Worm (Caenorhabditis elegans): ENCODE data around the gene T05C12.9.

The T05C12.9 gene

DNA sequence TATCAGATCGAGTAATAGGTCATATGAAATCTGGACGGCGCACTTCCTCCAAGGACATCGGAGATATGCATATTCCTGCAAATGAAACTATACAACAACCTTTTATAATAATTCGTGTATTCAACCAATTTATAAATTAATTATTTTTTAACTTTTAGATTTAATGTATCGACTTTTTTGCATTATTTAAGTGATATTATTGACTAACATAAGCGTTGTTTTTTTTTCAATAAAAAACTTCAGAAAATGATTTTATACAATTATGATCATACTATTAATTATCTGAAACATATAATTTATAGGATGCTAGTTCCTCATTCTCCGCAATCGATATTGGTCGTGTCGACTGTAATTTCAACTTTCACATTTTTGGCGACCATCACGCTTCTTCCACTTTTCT is 11.0 kb upstream of the T05C12.9 start, which contains the start of gene col-76:
col-76 (plus strand) TSS at position 301 of the 400 bp plus-strand sequence.
- TF ChIP-seq ceh-62 (tag; optimal IDR thresholded peaks at IDR 0.05) (no peak), dmd-6 (GFP tag; IDR thresholded peaks at IDR 0.05) (no peak), spr-3 (GFP tag; optimal IDR thresholded peaks at IDR 0.05) (no peak)

DNA sequence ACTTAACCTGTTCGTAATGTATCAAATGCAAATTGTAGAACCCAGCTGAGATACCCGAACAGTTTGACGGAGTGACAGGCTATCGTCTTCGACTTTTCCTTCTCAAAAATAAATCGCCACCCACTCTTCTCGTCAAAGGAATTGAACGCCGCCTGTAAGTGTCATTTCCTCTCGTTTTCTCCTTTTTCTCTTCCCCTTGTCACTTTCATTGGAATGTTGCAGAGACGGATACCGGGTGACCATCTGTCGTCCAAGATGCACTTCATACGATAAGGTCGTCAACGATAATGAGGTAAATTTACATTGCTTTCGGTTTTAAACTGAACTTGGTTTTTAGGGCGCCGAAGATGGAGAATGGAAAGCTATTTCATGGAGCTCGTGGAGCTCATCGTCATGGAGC is 6.8 kb upstream of the T05C12.9 start:
- TF ChIP-seq nhr-11 (tag; optimal IDR thresholded peaks at IDR 0.05) (no peak), aha-1 (tag) (peak; percentile 78)

DNA sequence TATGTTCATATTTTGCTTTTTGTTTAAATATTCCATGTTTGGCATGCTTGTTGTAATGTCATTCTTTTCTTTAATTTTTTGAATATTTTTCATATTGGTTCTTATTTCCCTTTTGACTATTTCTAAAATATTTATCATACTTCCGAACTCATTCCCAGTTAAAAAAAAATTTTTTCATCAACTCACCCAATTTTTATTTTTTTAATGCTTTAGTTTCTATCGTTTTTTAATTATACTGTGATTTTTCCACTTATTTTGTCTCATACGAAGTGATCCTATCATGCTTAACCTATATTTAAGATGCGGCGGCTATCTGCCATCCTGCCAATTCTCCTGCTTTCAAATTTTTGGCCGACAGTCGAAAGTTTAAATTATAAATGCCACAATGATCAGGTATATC is 5.5 kb upstream of the T05C12.9 start, which contains the start of gene qua-1:
qua-1 (plus strand) TSS at position 301 of the 400 bp plus-strand sequence.
- TF ChIP-seq daf-19 (GFP tag; conservative IDR thresholded peaks at IDR 0.05) (no peak), sdz-12 (GFP tag; optimal IDR thresholded peaks at IDR 0.05) (no peak), unc-39 (tag; optimal IDR thresholded peaks at IDR 0.05) (no peak), nhr-28 (tag; optimal IDR thresholded peaks at IDR 0.05) (no peak), snpc-4 (tag; optimal IDR thresholded peaks at IDR 0.05) (no peak), mxl-3 (GFP tag; optimal IDR thresholded peaks at IDR 0.05) (no peak), tra-1 (GFP tag; IDR thresholded peaks at IDR 0.05) (no peak), daf-8 (GFP tag; IDR thresholded peaks at IDR 0.05) (no peak), ces-1 (GFP tag; optimal IDR thresholded peaks at IDR 0.05) (no peak), aly-2 (tag; optimal IDR thresholded peaks at IDR 0.05) (no peak), skn-1 (tag; optimal IDR thresholded peaks at IDR 0.05) (no peak), madf-9 (GFP tag; conservative IDR thresholded peaks at IDR 0.05) (no peak), fos-1 (tag; optimal IDR thresholded peaks at IDR 0.05) (no peak), F26F4.8 (GFP tag; conservative IDR thresholded peaks at IDR 0.05) (no peak), hlh-11 (tag; optimal IDR thresholded peaks at IDR 0.05) (no peak), egl-27 (tag; optimal IDR thresholded peaks at IDR 0.05) (no peak), mxl-2 (GFP tag; conservative IDR thresholded peaks at IDR 0.05) (no peak), ceh-20 (GFP tag; IDR thresholded peaks at IDR 0.05) (no peak), lin-38 (GFP tag; IDR thresholded peaks at IDR 0.05) (no peak), F49E8.2 (tag; optimal IDR thresholded peaks at IDR 0.05; ENCODE audit: borderline replicate concordance) (no peak)

DNA sequence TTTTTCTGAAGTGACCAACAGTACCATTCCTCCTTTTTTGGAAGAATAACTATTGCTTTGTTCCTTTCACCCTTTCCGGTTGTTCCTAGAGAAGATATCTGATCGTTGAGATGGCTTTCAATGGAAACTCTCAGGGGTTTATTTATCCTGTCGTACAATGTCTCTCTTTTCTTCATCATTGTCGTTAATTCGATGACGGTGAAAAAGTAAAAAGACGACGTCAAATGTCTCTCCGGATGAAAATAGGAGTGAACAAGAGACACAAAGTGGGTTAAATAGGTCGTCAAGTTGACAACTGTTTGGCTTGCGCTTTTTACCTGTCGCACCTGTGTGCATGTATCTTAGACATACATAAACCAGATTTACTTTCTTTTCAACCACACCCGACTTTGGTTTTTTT is 896 bp upstream of the T05C12.9 start:
- TF ChIP-seq F49E8.2 (tag; optimal IDR thresholded peaks at IDR 0.05; ENCODE audit: borderline replicate concordance) (no peak), unc-62 (GFP tag; optimal IDR thresholded peaks at IDR 0.05 in 1 of 2) (peak in 1 of 2 experiments; percentile 49), unc-62 (tag; optimal IDR thresholded peaks at IDR 0.05) (no peak), php-3 (GFP tag; IDR thresholded peaks at IDR 0.05) (no peak)

DNA sequence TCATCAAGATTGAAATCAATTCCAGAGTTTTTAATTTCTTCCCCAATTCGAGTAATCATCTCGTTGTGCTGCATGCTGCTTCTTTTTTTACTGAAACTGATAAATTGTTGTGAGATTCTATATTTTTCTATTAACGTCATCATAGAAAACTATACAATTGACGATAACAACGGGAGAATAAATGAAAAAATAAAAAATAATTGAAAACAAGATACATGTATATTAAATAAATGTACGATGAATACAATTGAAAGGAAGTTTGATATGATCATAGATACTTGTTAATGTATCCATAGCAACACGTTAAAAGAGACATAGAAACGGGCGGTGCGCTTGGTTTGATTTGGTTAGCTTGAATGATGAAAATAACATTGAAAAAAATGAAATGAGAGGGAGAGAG is 2.6 kb downstream of the T05C12.9 start, which contains the start of gene T05C12.8:
T05C12.8 (minus strand) TSS at position 101 of the 400 bp plus-strand sequence.
- TF ChIP-seq lin-15B (tag; optimal IDR thresholded peaks at IDR 0.05) (no peak), mes-2 (tag; optimal IDR thresholded peaks at IDR 0.05; ENCODE audit: poor library complexity, severe bottlenecking) (no peak), daf-16 (GFP tag; optimal IDR thresholded peaks at IDR 0.05) (no peak), daf-16 (tag; optimal IDR thresholded peaks at IDR 0.05) (no peak), cey-2 (tag; optimal IDR thresholded peaks at IDR 0.05; ENCODE audit: borderline replicate concordance, insufficient read depth) (no peak), ama-1 (optimal IDR thresholded peaks at IDR 0.05) (no peak), F49E8.2 (tag; optimal IDR thresholded peaks at IDR 0.05; ENCODE audit: borderline replicate concordance) (no peak), daf-8 (GFP tag; IDR thresholded peaks at IDR 0.05) (no peak)

DNA sequence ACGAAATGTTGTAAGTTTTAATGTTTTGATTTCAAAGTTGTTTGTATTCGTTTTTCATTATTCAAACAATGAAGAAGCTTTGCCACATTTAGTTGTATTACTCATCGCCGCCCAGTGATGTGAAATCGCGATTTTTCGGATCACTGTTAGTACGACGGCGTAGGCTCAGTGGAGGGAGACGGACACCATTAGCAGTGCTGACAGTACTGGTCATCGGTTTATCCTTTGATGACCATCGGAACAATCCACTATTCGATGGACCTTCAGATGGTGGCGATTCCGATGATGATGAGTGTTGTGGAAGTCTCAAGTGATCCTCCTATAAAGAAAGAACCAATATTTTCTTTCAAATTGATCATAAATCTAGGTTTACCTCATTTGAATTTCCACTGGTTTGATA is 5.5 kb downstream of the T05C12.9 start:
- peak; percentile 26; the same call in 1 of the 2 replicates for TF ChIP-seq ctbp-1 (GFP tag; IDR thresholded peaks at IDR 0.05)
- TF ChIP-seq fkh-10 (GFP tag; optimal IDR thresholded peaks at IDR 0.05), result no peak
- no peak for TF ChIP-seq lin-13 (GFP tag; optimal IDR thresholded peaks at IDR 0.05)
- TF ChIP-seq lin-38 (GFP tag; IDR thresholded peaks at IDR 0.05), result peak; percentile 54; the same call in 1 of the 2 replicates
- peak; percentile 29 for TF ChIP-seq nhr-111 (GFP tag; optimal IDR thresholded peaks at IDR 0.05)
- TF ChIP-seq F49E8.2 (tag; optimal IDR thresholded peaks at IDR 0.05; ENCODE audit: borderline replicate concordance), result peak; percentile 6
- 0 out of 2 replicates have a peak, but pooled peaks have one; percentile 9 for TF ChIP-seq lin-1 (GFP tag; IDR thresholded peaks at IDR 0.05)
